Worm (Caenorhabditis elegans) whole organism, early embryonic: Measurements from ENCODE around the gene str-145.

Experiments
- F13C5.2 ChIP-seq: sonication (generic microtip); optimal IDR thresholded peaks from 2 replicates; lab custom pipeline; 2017; ENCODE audit warnings: mild to moderate bottlenecking, missing genetic modification characterization, inconsistent platforms, missing compliant biosample characterization
- ama-1 ChIP-seq: fragments of 150-350 bp; optimal IDR thresholded peaks from 2 replicates; lab custom pipeline; 2014
- ceh-36 ChIP-seq: sonication (generic microtip); optimal IDR thresholded peaks from 2 replicates; lab custom pipeline; 2016; ENCODE audit warnings: missing genetic modification characterization, inconsistent platforms, missing compliant biosample characterization
- flt-1 ChIP-seq: fragments of 200-800 bp; sonication (Bioruptor generic); IDR thresholded peaks from 2 replicates; pipeline ENCODE4 v1.3.6; 2022; ENCODE audit warnings: missing genetic modification characterization, missing compliant biosample characterization
- hmg-4 ChIP-seq: fragments of 200-800 bp; sonication (Bioruptor generic); optimal IDR thresholded peaks from 2 replicates; lab custom pipeline; 2018; ENCODE audit warnings: mild to moderate bottlenecking, missing genetic modification characterization, missing compliant biosample characterization
- scrt-1 ChIP-seq: fragments of 200-800 bp; sonication (Bioruptor generic); IDR thresholded peaks from 2 replicates; pipeline ENCODE4 v1.3.6; 2022; ENCODE audit warnings: missing genetic modification characterization, missing compliant biosample characterization
- tbx-11 ChIP-seq: fragments of 200-800 bp; sonication (Bioruptor generic); IDR thresholded peaks from 2 replicates; pipeline ENCODE4 v1.3.6; 2022; ENCODE audit warnings: missing genetic modification characterization, missing compliant biosample characterization

DNA sequence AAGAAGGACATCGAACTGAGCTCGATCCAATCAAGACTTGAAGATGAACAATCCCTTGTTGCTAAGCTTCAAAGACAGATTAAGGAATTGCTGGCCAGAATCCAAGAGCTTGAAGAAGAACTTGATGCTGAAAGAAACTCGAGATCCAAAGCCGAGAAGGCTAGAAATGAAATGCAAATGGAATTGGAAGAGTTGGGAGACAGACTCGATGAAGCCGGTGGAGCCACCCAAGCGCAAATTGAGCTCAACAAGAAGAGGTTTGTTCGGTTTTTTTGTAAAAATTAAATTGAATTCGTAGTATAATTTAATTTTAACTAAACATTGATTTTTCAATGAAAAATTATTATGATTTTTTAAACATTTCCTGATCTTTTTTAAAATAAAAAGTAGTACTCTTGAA is 16.4 kb upstream of the str-145 start:
- TF ChIP-seq ama-1 (no peak), ceh-36 (tag; lab: Kevin White, UChicago) (no peak), tbx-11 (GFP tag; lab: Robert Waterston, UW) (no peak), flt-1 (no peak), F13C5.2 (tag; lab: Kevin White, UChicago) (no peak), hmg-4 (GFP tag; lab: Kevin White, UChicago) (no peak), scrt-1 (GFP tag; lab: Robert Waterston, UW) (no peak)
